Fruit fly (Drosophila melanogaster) whole organism, wandering third instar larva: Measurements from ENCODE around the gene sens.

Experiments used
- Abd-B ChIP-seq: fragments of >200 bp; optimal IDR thresholded peaks from 2 replicates; lab custom pipeline; 2017; ENCODE audit warnings: missing biosample characterization, missing genetic modification characterization
- CG32264 ChIP-seq: fragments of 200-800 bp; sonication (Bioruptor generic); optimal IDR thresholded peaks from 2 replicates; lab custom pipeline; 2016; ENCODE audit warnings: missing biosample characterization, missing genetic modification characterization
- CG9705 ChIP-seq: fragments of 200-800 bp; sonication (Bioruptor generic); optimal IDR thresholded peaks from 2 replicates; lab custom pipeline; 2018; ENCODE audit warnings: missing biosample characterization, mild to moderate bottlenecking, missing genetic modification characterization
- CrebA ChIP-seq: fragments of 200-800 bp; sonication (Bioruptor generic); optimal IDR thresholded peaks from 2 replicates; lab custom pipeline; 2016; ENCODE audit warnings: missing biosample characterization, mild to moderate bottlenecking, missing genetic modification characterization, borderline replicate concordance
- Dfd ChIP-seq: fragments of >200 bp; optimal IDR thresholded peaks from 2 replicates; lab custom pipeline; 2017; ENCODE audit warnings: missing biosample characterization, missing genetic modification characterization
- GATAd ChIP-seq: sonication (Bioruptor generic); optimal IDR thresholded peaks from 2 replicates; lab custom pipeline; 2016; ENCODE audit warnings: missing biosample characterization, missing genetic modification characterization
- HLH106 ChIP-seq: fragments of 200-800 bp; optimal IDR thresholded peaks from 3 replicates; lab custom pipeline; 2019; ENCODE audit warnings: missing biosample characterization, mild to moderate bottlenecking, missing genetic modification characterization, moderate library complexity
- Hnf4 ChIP-seq: fragments of 200-800 bp; sonication (Bioruptor generic); optimal IDR thresholded peaks from 2 replicates; lab custom pipeline; 2016; ENCODE audit warnings: missing biosample characterization, mild to moderate bottlenecking, missing genetic modification characterization
- Hr83 ChIP-seq: fragments of 200-300 bp; sonication (Bioruptor generic); optimal IDR thresholded peaks from 2 replicates; lab custom pipeline; 2016; ENCODE audit warnings: missing biosample characterization, mild to moderate bottlenecking, missing genetic modification characterization, moderate library complexity; ENCODE audit not compliant: poor library complexity, severe bottlenecking
- Mio ChIP-seq: sonication (Bioruptor generic); optimal IDR thresholded peaks from 2 replicates; lab custom pipeline; 2016; ENCODE audit warnings: missing biosample characterization, missing genetic modification characterization
- Myc ChIP-seq: fragments of >200 bp; optimal IDR thresholded peaks from 2 replicates; lab custom pipeline; 2017
- N ChIP-seq: fragments of >200 bp; optimal IDR thresholded peaks from 2 replicates; lab custom pipeline; 2018; ENCODE audit warnings: missing biosample characterization, missing external identifiers, missing genetic modification characterization
- OdsH ChIP-seq: fragments of 200-800 bp; sonication (Bioruptor generic); optimal IDR thresholded peaks from 2 replicates; lab custom pipeline; 2016; ENCODE audit warnings: missing biosample characterization, mild to moderate bottlenecking, missing genetic modification characterization
- Sp1 ChIP-seq: fragments of 200-800 bp; sonication (Bioruptor generic); optimal IDR thresholded peaks from 3 replicates; lab custom pipeline; 2019; ENCODE audit warnings: missing biosample characterization, mild to moderate bottlenecking, missing genetic modification characterization, moderate library complexity
- br ChIP-seq: fragments of 200-800 bp; sonication (Bioruptor generic); optimal IDR thresholded peaks from 2 replicates; lab custom pipeline; 2016; ENCODE audit warnings: missing biosample characterization, missing genetic modification characterization
- dl ChIP-seq, 2 experiments: fragments of 175-275, 200-275 bp in 1 of 2; fragments of 200-275 bp in 1 of 2; sonication (Bioruptor generic); optimal IDR thresholded peaks; lab custom pipeline; 2018; ENCODE audit warnings: mild to moderate bottlenecking in 2 of 2, missing biosample characterization in 2 of 2, missing genetic modification characterization in 2 of 2, moderate library complexity in 2 of 2; ENCODE audit not compliant: partially characterized antibody in 2 of 2, insufficient read depth in 1 of 2
- dmrt93B ChIP-seq: fragments of 200-800 bp; sonication (Bioruptor generic); optimal IDR thresholded peaks from 2 replicates; lab custom pipeline; 2018; ENCODE audit warnings: missing biosample characterization, mild to moderate bottlenecking, missing genetic modification characterization
- dsf ChIP-seq: sonication (Bioruptor generic); optimal IDR thresholded peaks from 2 replicates; lab custom pipeline; 2016; ENCODE audit warnings: missing biosample characterization, missing genetic modification characterization, borderline replicate concordance
- ey ChIP-seq: fragments of 200-800 bp; sonication (Bioruptor generic); optimal IDR thresholded peaks from 2 replicates; lab custom pipeline; 2016; ENCODE audit warnings: missing biosample characterization, missing genetic modification characterization
- foxo ChIP-seq, 2 experiments: fragments of 200-800 bp; sonication (Bioruptor generic); optimal IDR thresholded peaks; 2 replicates in 1 of 2; 3 replicates in 1 of 2; lab custom pipeline; 2016 to 2017; ENCODE audit warnings: missing biosample characterization in 2 of 2, missing genetic modification characterization in 2 of 2
- fru ChIP-seq: fragments of 200-800 bp; sonication (Bioruptor generic); optimal IDR thresholded peaks from 3 replicates; lab custom pipeline; 2016; ENCODE audit warnings: missing biosample characterization, mild to moderate bottlenecking, missing genetic modification characterization
- h ChIP-seq: fragments of 200-800 bp; sonication (Bioruptor generic); optimal IDR thresholded peaks from 3 replicates; lab custom pipeline; 2016; ENCODE audit warnings: missing biosample characterization, mild to moderate bottlenecking, missing genetic modification characterization
- lola ChIP-seq: fragments of >200 bp; optimal IDR thresholded peaks from 2 replicates; lab custom pipeline; 2017; ENCODE audit warnings: missing biosample characterization, missing genetic modification characterization
- pan ChIP-seq: fragments of >200 bp; optimal IDR thresholded peaks from 2 replicates; lab custom pipeline; 2017
- psq ChIP-seq: fragments of 200-800 bp; sonication (Bioruptor generic); optimal IDR thresholded peaks from 3 replicates; lab custom pipeline; 2017; ENCODE audit warnings: missing biosample characterization, mild to moderate bottlenecking, missing genetic modification characterization, moderate library complexity
- rgr ChIP-seq: fragments of 200-800 bp; sonication (Bioruptor generic); optimal IDR thresholded peaks from 3 replicates; lab custom pipeline; 2016; ENCODE audit warnings: missing biosample characterization, mild to moderate bottlenecking, missing genetic modification characterization
- sage ChIP-seq: fragments of 200-800 bp; sonication (Bioruptor generic); optimal IDR thresholded peaks from 2 replicates; lab custom pipeline; 2016; ENCODE audit warnings: missing biosample characterization, mild to moderate bottlenecking, missing genetic modification characterization
- sv ChIP-seq: fragments of 200-800 bp; sonication (Bioruptor generic); optimal IDR thresholded peaks from 3 replicates; lab custom pipeline; 2016; ENCODE audit warnings: missing biosample characterization, missing genetic modification characterization
- usp ChIP-seq: fragments of >200 bp; optimal IDR thresholded peaks from 2 replicates; lab custom pipeline; 2017; ENCODE audit warnings: missing biosample characterization, missing genetic modification characterization
- woc ChIP-seq: sonication (Bioruptor generic); optimal IDR thresholded peaks from 2 replicates; lab custom pipeline; 2016; ENCODE audit warnings: missing biosample characterization, mild to moderate bottlenecking, missing genetic modification characterization

sens gene

dm6 chr3L:13403141-13403867 lies 2.4 kb upstream of the sens start:
- no peak for TF ChIP-seq HLH106 (tag; lab: Kevin White, UChicago)

DNA sequence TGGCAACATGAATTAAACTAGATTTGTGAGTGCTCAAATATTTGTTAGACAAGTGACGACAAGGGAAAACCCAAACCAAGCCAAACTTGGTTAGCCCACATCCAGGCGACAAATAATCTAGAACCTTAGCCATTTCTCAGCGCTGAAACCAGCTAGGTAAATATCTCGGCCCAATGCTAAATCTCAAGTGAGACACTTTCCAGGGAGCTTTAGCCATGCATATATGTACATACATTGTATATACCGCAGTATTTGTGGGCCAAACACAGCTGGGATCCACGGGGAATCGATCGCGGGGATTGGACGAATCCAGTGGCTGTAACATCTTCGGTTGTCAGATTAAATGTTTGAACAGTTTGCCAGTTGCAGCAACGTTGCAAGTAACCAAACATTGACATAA lies 3.3 kb downstream of the sens start:
- TF ChIP-seq Hnf4, result no peak
- TF ChIP-seq psq, result no peak
- no peak for TF ChIP-seq dmrt93B
- TF ChIP-seq fru, result no peak
- no peak for TF ChIP-seq sage (GFP tag; lab: Kevin White, UChicago)
- no peak for TF ChIP-seq woc (GFP tag; lab: Kevin White, UChicago)
- TF ChIP-seq pan, result no peak
- TF ChIP-seq dsf (GFP tag; lab: Kevin White, UChicago), result no peak
- TF ChIP-seq h (GFP tag; lab: Kevin White, UChicago), result no peak
- no peak for TF ChIP-seq Abd-B (GFP tag; lab: Kevin White, UChicago)
- TF ChIP-seq usp (GFP tag; lab: Kevin White, UChicago), result no peak
- TF ChIP-seq Sp1, result no peak
- TF ChIP-seq GATAd (GFP tag; lab: Kevin White, UChicago), result no peak
- TF ChIP-seq Dfd, result no peak
- no peak for TF ChIP-seq dl (GFP tag; optimal IDR thresholded peaks at IDR 0.05; lab: Kevin White, UChicago; ENCODE audit: insufficient read depth in 1 of 2, partially characterized antibody in 2 of 2)
- no peak for TF ChIP-seq CrebA (GFP tag; lab: Kevin White, UChicago)
- no peak for TF ChIP-seq lola (GFP tag; lab: Kevin White, UChicago)
- no peak for TF ChIP-seq Myc (lab: Kevin White, UChicago)

dm6 chr3L:13393538-13393937 lies 7.4 kb downstream of the sens start:
- TF ChIP-seq dl (GFP tag; optimal IDR thresholded peaks at IDR 0.05; lab: Kevin White, UChicago; ENCODE audit: insufficient read depth in 1 of 2, partially characterized antibody in 2 of 2), result no peak
- TF ChIP-seq OdsH, result peak; percentile 22
- TF ChIP-seq HLH106 (tag; lab: Kevin White, UChicago), result peak; percentile 23
- TF ChIP-seq foxo (GFP tag; optimal IDR thresholded peaks at IDR 0.05; lab: Kevin White, UChicago), result peak in 1 of 2 experiments; percentile 20
- TF ChIP-seq, all 38 proteins: peak for 3

- TF ChIP-seq woc (GFP tag; lab: Kevin White, UChicago), result no peak
- no peak for TF ChIP-seq br (GFP tag; lab: Kevin White, UChicago)
- no peak for TF ChIP-seq foxo (GFP tag; optimal IDR thresholded peaks at IDR 0.05; lab: Kevin White, UChicago)
- TF ChIP-seq dl (GFP tag; optimal IDR thresholded peaks at IDR 0.05; lab: Kevin White, UChicago; ENCODE audit: insufficient read depth in 1 of 2, partially characterized antibody in 2 of 2), result no peak
- no peak for TF ChIP-seq Dfd
- no peak for TF ChIP-seq pan
- TF ChIP-seq Hr83, result no peak
- no peak for TF ChIP-seq OdsH
- no peak for TF ChIP-seq Mio (GFP tag; lab: Kevin White, UChicago)
- TF ChIP-seq Abd-B (GFP tag; lab: Kevin White, UChicago), result no peak
- no peak for TF ChIP-seq ey (GFP tag; lab: Kevin White, UChicago)
- TF ChIP-seq CG32264, result no peak
- TF ChIP-seq sv, result no peak
- TF ChIP-seq CG9705, result no peak
These were observed 11.1 kb downstream of the sens start, which contains the start of gene Poc1 for dm6 chr3L:13389834-13390233. Gene Poc1 (minus strand): TSS chr3L:13390006.

DNA sequence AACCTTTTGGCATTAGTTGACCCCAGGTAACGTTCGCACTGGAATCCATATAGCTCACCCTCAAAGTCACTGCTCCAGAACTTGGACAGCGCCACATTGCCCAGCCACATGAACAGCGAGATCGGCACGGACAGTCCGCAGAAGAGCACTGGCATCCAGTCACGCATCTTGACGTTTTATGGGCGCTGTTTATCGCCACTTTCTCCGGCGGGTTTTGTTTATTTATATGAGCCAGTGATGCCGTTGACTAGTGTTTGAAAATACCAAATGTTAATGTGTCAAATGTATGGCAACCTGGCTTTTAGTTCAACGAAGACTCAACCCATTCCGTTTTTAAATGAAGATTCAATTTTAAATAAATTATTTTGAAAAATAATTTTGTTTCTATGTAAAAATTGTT lies 13.3 kb downstream of the sens start, which contains the start of gene CG10171:
TSS of gene CG10171 (minus strand) at position 300 of the 400 bp plus-strand sequence.
- TF ChIP-seq lola (GFP tag; lab: Kevin White, UChicago) (no peak), fru (no peak), N (GFP tag; lab: Kevin White, UChicago) (no peak), dsf (GFP tag; lab: Kevin White, UChicago) (no peak), Myc (lab: Kevin White, UChicago) (peak; percentile 20), rgr (GFP tag; lab: Kevin White, UChicago) (no peak)
